Fruit fly (Drosophila melanogaster): ENCODE results near the gene ImpE2.

The ImpE2 gene

DNA sequence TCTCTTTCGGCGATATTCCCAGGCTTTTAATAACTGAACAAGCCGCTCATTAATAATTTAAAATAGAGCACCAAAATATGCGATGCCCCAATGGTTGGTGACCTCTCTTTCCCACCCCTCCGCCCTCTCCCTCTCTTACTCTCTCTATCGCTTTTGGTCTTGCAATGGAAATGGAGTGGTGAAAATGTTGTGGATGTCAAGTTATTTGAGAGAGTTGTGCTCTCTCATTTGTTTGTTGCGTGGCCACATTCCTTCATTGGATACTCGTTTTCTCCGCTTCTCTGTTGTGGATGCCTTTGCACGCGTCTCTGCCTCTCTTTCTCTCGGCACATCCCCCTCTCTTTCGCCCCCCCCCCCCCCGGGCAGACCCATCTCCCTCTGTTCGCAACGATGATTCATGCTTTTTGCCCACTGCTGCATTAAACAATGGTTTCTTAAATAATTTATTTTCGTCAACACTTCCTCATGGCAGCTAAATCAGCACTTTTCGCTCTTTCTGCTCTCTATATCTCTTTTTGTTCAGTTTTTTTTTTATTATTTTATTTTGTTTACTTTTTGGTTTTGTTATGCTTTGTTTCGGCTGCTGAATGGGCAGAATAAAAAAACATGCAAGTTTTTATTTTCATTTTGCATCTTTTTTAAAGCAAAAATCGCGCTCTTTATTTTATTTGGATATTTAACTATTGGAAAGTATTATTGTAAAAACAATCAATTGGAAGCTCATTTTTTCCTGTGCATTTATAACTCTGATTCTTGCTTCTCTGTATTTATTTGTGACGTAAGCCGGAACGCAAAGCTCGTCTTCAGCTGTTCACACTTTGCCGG lies 30.2 kb upstream of the ImpE2 start (continued):
- TF ChIP-seq Hr4 (GFP tag; optimal IDR thresholded peaks at IDR 0.05): peak; percentile 72
- peak; percentile 50 for TF ChIP-seq cyc (GFP tag; optimal IDR thresholded peaks at IDR 0.05)
- TF ChIP-seq CG10631 (GFP tag; optimal IDR thresholded peaks at IDR 0.05): peak; percentile 60
- peak; percentile 3 for TF ChIP-seq CG6854 (GFP tag; optimal IDR thresholded peaks at IDR 0.05)
- TF ChIP-seq CG32006 (GFP tag; optimal IDR thresholded peaks at IDR 0.05): peak; percentile 86
- peak; percentile 75 for TF ChIP-seq Met (GFP tag; optimal IDR thresholded peaks at IDR 0.05)
- peak; percentile 66 for TF ChIP-seq Sox102F (GFP tag; optimal IDR thresholded peaks at IDR 0.05)
- peak; percentile 71 for TF ChIP-seq CG31627 (GFP tag; optimal IDR thresholded peaks at IDR 0.05)
- TF ChIP-seq fd85E (GFP tag; optimal IDR thresholded peaks at IDR 0.05): no peak
- TF ChIP-seq esn (GFP tag; optimal IDR thresholded peaks at IDR 0.05): peak; percentile 73

DNA sequence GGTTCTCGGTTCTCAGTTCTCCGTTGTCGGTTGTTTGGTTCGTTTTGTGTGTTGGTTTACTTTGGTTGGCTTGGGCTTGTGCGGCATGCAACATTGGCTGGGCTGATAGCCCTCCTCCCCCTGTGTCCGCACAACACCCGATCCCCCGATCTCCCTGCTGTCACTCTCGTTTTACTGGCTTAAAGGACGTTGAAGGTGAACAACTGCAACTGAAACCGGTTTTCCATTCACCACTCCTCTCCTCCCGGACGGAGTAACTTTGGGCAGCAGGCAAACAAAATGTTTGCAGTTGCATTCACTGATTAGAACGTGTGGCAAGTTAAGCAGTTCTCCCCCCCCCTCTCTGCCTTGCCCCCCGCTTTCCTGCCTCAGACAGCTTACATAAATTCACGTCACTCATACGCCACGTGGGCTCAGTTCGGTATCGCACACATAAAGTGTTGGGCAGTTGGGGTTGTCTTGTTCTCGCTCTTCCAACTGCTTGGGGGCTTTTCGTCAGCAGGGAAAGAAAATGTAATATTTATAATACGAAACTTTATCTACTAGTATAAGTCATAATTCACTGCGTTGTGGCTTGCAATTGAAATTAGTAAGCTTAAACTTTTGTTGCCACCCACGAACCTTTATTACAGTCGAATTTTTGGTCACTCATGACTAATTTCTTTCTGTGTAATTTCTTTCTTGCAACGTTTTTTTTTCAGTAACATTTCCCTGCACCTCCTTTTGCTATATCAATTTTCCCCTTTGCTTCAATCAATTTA lies 24.6 kb upstream of the ImpE2 start:
- TF ChIP-seq Eip78C (GFP tag) (peak; percentile 15), CG11294 (GFP tag; IDR thresholded peaks at IDR 0.05) (no peak), achi (GFP tag; optimal IDR thresholded peaks at IDR 0.05) (peak; percentile 20), CG3919 (GFP tag; optimal IDR thresholded peaks at IDR 0.05) (peak; percentile 57), dsx (GFP tag; optimal IDR thresholded peaks at IDR 0.05; ENCODE audit: poor library complexity, severe bottlenecking) (peak; percentile 64), Eip93F (GFP tag; optimal IDR thresholded peaks at IDR 0.05) (no peak), CG8632 (GFP tag; optimal IDR thresholded peaks at IDR 0.05) (peak; percentile 21), CG10669 (GFP tag; optimal IDR thresholded peaks at IDR 0.05) (no peak), Ets21C (GFP tag; optimal IDR thresholded peaks at IDR 0.05) (no peak), fd59A (GFP tag; optimal IDR thresholded peaks at IDR 0.05) (no peak), Blimp-1 (GFP tag; optimal IDR thresholded peaks at IDR 0.05) (peak; percentile 85), CG6854 (GFP tag; optimal IDR thresholded peaks at IDR 0.05) (no peak), lz (GFP tag; optimal IDR thresholded peaks at IDR 0.05) (peak; percentile 7), CG9139 (GFP tag; optimal IDR thresholded peaks at IDR 0.05) (no peak), CG8119 (GFP tag; IDR thresholded peaks at IDR 0.05) (peak; percentile 49; the same call in 2 of the 3 replicates), CG6792 (GFP tag; optimal IDR thresholded peaks at IDR 0.05) (peak; percentile 6), fkh (GFP tag; optimal IDR thresholded peaks at IDR 0.05) (no peak), Sox102F (GFP tag; optimal IDR thresholded peaks at IDR 0.05) (peak; percentile 42), spab (GFP tag; optimal IDR thresholded peaks at IDR 0.05) (no peak), CG11762 (GFP tag; optimal IDR thresholded peaks at IDR 0.05; ENCODE audit: insufficient read depth) (no peak), salr (GFP tag; optimal IDR thresholded peaks at IDR 0.05) (peak in 1 of 2 experiments; percentile 14), ss (GFP tag; optimal IDR thresholded peaks at IDR 0.05) (peak; percentile 26 to 57), CG7368 (GFP tag; optimal IDR thresholded peaks at IDR 0.05) (no peak), net (GFP tag; optimal IDR thresholded peaks at IDR 0.05) (peak; percentile 2), Hr38 (GFP tag; optimal IDR thresholded peaks at IDR 0.05) (no peak), CG31627 (GFP tag; optimal IDR thresholded peaks at IDR 0.05) (peak; percentile 7), Hr39 (GFP tag; optimal IDR thresholded peaks at IDR 0.05) (no peak), Ets96B (tag; optimal IDR thresholded peaks at IDR 0.05) (no peak), pdm3 (GFP tag; optimal IDR thresholded peaks at IDR 0.05) (peak; percentile 20), CG34406 (GFP tag; optimal IDR thresholded peaks at IDR 0.05) (no peak), Eip75B (GFP tag; optimal IDR thresholded peaks at IDR 0.05) (no peak), acj6 (GFP tag; optimal IDR thresholded peaks at IDR 0.05) (peak; percentile 30), Smox (GFP tag; optimal IDR thresholded peaks at IDR 0.05) (peak; percentile 35), CG4318 (GFP tag; optimal IDR thresholded peaks at IDR 0.05) (no peak), Hr4 (GFP tag; optimal IDR thresholded peaks at IDR 0.05) (peak; percentile 21), svp (GFP tag) (peak; percentile 80), cyc (GFP tag; optimal IDR thresholded peaks at IDR 0.05) (peak; percentile 40), Met (GFP tag; optimal IDR thresholded peaks at IDR 0.05) (peak; percentile 33), Lpt (GFP tag; optimal IDR thresholded peaks at IDR 0.05) (no peak), fd85E (GFP tag; optimal IDR thresholded peaks at IDR 0.05) (no peak), CG15336 (GFP tag; IDR thresholded peaks at IDR 0.05) (peak; percentile 24; the same call in 1 of the 2 replicates), Sox15 (GFP tag; optimal IDR thresholded peaks at IDR 0.05) (no peak), CG6163 (GFP tag; IDR thresholded peaks at IDR 0.05) (peak; percentile 62; the same call in 2 of the 3 replicates)

Data from whole organism, prepupa.